Worm (Caenorhabditis elegans) whole organism, L4 larva: Measurements from ENCODE around the gene C05C10.7.

Source experiments
- D1046.2 ChIP-seq: fragments of 200-800 bp; sonication (Bioruptor generic); IDR thresholded peaks from 2 replicates; pipeline ENCODE4 v1.3.6; 2022; ENCODE audit warnings: missing genetic modification characterization, missing compliant biosample characterization
- T26A8.4 ChIP-seq: fragments of 200-800 bp; sonication (Bioruptor generic); IDR thresholded peaks from 2 replicates; pipeline ENCODE4 v1.3.6; 2022; ENCODE audit warnings: missing genetic modification characterization, missing compliant biosample characterization
- Y105C5A.15 ChIP-seq: fragments of 200-800 bp; sonication (Bioruptor generic); IDR thresholded peaks from 2 replicates; pipeline ENCODE4 v1.3.6; 2022; ENCODE audit warnings: missing genetic modification characterization, missing compliant biosample characterization
- ZK337.2 ChIP-seq: fragments of 200-800 bp; sonication (Bioruptor generic); IDR thresholded peaks from 2 replicates; pipeline ENCODE4 v1.3.6; 2022; ENCODE audit warnings: missing genetic modification reagents, missing genetic modification characterization, missing compliant biosample characterization
- ZK546.5 ChIP-seq, 2 experiments: sonication (generic microtip); optimal IDR thresholded peaks; 2 replicates each; lab custom pipeline; 2017; ENCODE audit warnings: missing biosample characterization in 2 of 2, missing genetic modification characterization in 2 of 2
- arid-1 ChIP-seq: fragments of 200-800 bp; sonication (Bioruptor generic); conservative IDR thresholded peaks from 2 replicates; pipeline ENCODE4 v1.3.6; 2022; ENCODE audit warnings: missing genetic modification reagents, missing genetic modification characterization, missing compliant biosample characterization
- attf-4 ChIP-seq: sonication (generic microtip); optimal IDR thresholded peaks from 3 replicates; lab custom pipeline; 2017; ENCODE audit warnings: missing biosample characterization, missing genetic modification characterization
- ceh-20 ChIP-seq: fragments of 200-800 bp; sonication (Bioruptor generic); IDR thresholded peaks from 2 replicates; pipeline ENCODE4 v1.3.6; 2022; ENCODE audit warnings: missing genetic modification reagents, missing genetic modification characterization, missing compliant biosample characterization
- ceh-28 ChIP-seq: fragments of 150-350 bp; optimal IDR thresholded peaks from 2 replicates; lab custom pipeline; 2014; ENCODE audit warnings: missing biosample characterization, missing genetic modification reagents, missing genetic modification characterization
- daf-16 ChIP-seq, 3 experiments: sonication (generic microtip); optimal IDR thresholded peaks; 2 replicates each; lab custom pipeline; 2016 to 2017; ENCODE audit warnings: missing genetic modification characterization in 3 of 3, missing genetic modification reagents in 3 of 3, mild to moderate bottlenecking in 2 of 3, missing compliant biosample characterization in 2 of 3, missing biosample characterization in 1 of 3, moderate library complexity in 1 of 3
- daf-19 ChIP-seq: fragments of 200-800 bp; sonication (Bioruptor generic); conservative IDR thresholded peaks from 2 replicates; pipeline ENCODE4 v1.3.6; 2022; ENCODE audit warnings: missing genetic modification characterization, missing compliant biosample characterization
- daf-8 ChIP-seq: fragments of 200-800 bp; sonication (Bioruptor generic); IDR thresholded peaks from 2 replicates; pipeline ENCODE4 v1.3.6; 2022; ENCODE audit warnings: missing genetic modification characterization, missing compliant biosample characterization
- dmd-6 ChIP-seq: fragments of 200-800 bp; sonication (Bioruptor generic); IDR thresholded peaks from 2 replicates; pipeline ENCODE4 v1.3.6; 2022; ENCODE audit warnings: missing genetic modification reagents, missing genetic modification characterization, missing compliant biosample characterization
- dpl-1 ChIP-seq: fragments of 150-350 bp; optimal IDR thresholded peaks from 2 replicates; lab custom pipeline; 2014; ENCODE audit warnings: missing biosample characterization, missing genetic modification reagents, missing genetic modification characterization
- dve-1 ChIP-seq: sonication (generic microtip); optimal IDR thresholded peaks from 2 replicates; lab custom pipeline; 2017; ENCODE audit warnings: antibody characterized with exemption, mild to moderate bottlenecking, missing genetic modification characterization, missing compliant biosample characterization; ENCODE audit not compliant: insufficient read depth
- fkh-10 ChIP-seq: fragments of 150-350 bp; optimal IDR thresholded peaks from 2 replicates; lab custom pipeline; 2014; ENCODE audit warnings: missing biosample characterization, missing genetic modification reagents, missing genetic modification characterization
- hlh-11 ChIP-seq: fragments of 200-800 bp; sonication (Bioruptor generic); optimal IDR thresholded peaks from 2 replicates; lab custom pipeline; 2018; ENCODE audit warnings: mild to moderate bottlenecking, missing genetic modification characterization, missing compliant biosample characterization
- hlh-30 ChIP-seq: sonication (generic microtip); optimal IDR thresholded peaks from 2 replicates; lab custom pipeline; 2017; ENCODE audit warnings: antibody characterized with exemption, mild to moderate bottlenecking, missing genetic modification characterization, missing compliant biosample characterization; ENCODE audit not compliant: insufficient read depth
- lim-7 ChIP-seq: fragments of 200-800 bp; sonication (Bioruptor generic); IDR thresholded peaks from 2 replicates; pipeline ENCODE4 v1.3.6; 2022; ENCODE audit warnings: missing genetic modification characterization, missing compliant biosample characterization
- lin-1 ChIP-seq: fragments of 200-800 bp; sonication (Bioruptor generic); IDR thresholded peaks from 2 replicates; pipeline ENCODE4 v1.3.6; 2022; ENCODE audit warnings: missing genetic modification reagents, missing genetic modification characterization, missing compliant biosample characterization
- lin-15B ChIP-seq: fragments of 150-350 bp; sonication (generic microtip); optimal IDR thresholded peaks from 3 replicates; lab custom pipeline; 2014; ENCODE audit warnings: missing biosample characterization, missing genetic modification characterization
- lsy-2 ChIP-seq, 2 experiments: fragments of 150-350 bp in 1 of 2; sonication (generic microtip) in 1 of 2; optimal IDR thresholded peaks; 2 replicates each; lab custom pipeline; 2014 to 2017; ENCODE audit warnings: missing biosample characterization in 2 of 2, missing genetic modification characterization in 2 of 2
- madf-5 ChIP-seq, 2 experiments: fragments of 200-800 bp; sonication (Bioruptor generic); IDR thresholded peaks; 2 replicates each; pipeline ENCODE4 v1.3.6; 2022; ENCODE audit warnings: missing compliant biosample characterization in 2 of 2, missing genetic modification characterization in 2 of 2
- madf-9 ChIP-seq: fragments of 200-800 bp; sonication (Bioruptor generic); conservative IDR thresholded peaks from 2 replicates; pipeline ENCODE4 v1.3.6; 2022; ENCODE audit warnings: missing genetic modification reagents, missing genetic modification characterization, missing compliant biosample characterization
- mdl-1 ChIP-seq, 2 experiments: fragments of 150-350 bp in 1 of 2; sonication (generic microtip) in 1 of 2; optimal IDR thresholded peaks; 2 replicates each; lab custom pipeline; 2014 to 2017; ENCODE audit warnings: missing biosample characterization in 2 of 2, missing genetic modification characterization in 2 of 2
- mdt-29 ChIP-seq: fragments of 200-800 bp; sonication (Bioruptor generic); IDR thresholded peaks from 2 replicates; pipeline ENCODE4 v1.3.6; 2022; ENCODE audit warnings: missing genetic modification reagents, missing genetic modification characterization, missing compliant biosample characterization
- mes-2 ChIP-seq: sonication (generic microtip); optimal IDR thresholded peaks from 2 replicates; lab custom pipeline; 2016; ENCODE audit warnings: missing genotype, mild to moderate bottlenecking, missing genetic modification characterization, missing compliant biosample characterization; ENCODE audit not compliant: poor library complexity, severe bottlenecking
- mxl-3 ChIP-seq: fragments of 200-800 bp; sonication (Bioruptor generic); optimal IDR thresholded peaks from 2 replicates; lab custom pipeline; 2018; ENCODE audit warnings: mild to moderate bottlenecking, missing genetic modification characterization, missing compliant biosample characterization
- nhr-111 ChIP-seq: fragments of 200-800 bp; sonication (Bioruptor generic); optimal IDR thresholded peaks from 2 replicates; lab custom pipeline; 2018; ENCODE audit warnings: mild to moderate bottlenecking, missing genetic modification characterization, missing compliant biosample characterization
- nhr-25 ChIP-seq: sonication (generic microtip); optimal IDR thresholded peaks from 2 replicates; lab custom pipeline; 2017; ENCODE audit warnings: missing genetic modification characterization, mild to moderate bottlenecking, missing compliant biosample characterization, antibody characterized with exemption, moderate library complexity, borderline replicate concordance; ENCODE audit not compliant: insufficient read depth
- nhr-28 ChIP-seq: fragments of 150-350 bp; optimal IDR thresholded peaks from 2 replicates; lab custom pipeline; 2014; ENCODE audit warnings: missing biosample characterization, missing genetic modification characterization
- nhr-41 ChIP-seq: fragments of 200-800 bp; sonication (Bioruptor generic); IDR thresholded peaks from 2 replicates; pipeline ENCODE4 v1.3.6; 2022; ENCODE audit warnings: missing genetic modification reagents, missing genetic modification characterization, missing compliant biosample characterization
- nhr-48 ChIP-seq: sonication (generic microtip); optimal IDR thresholded peaks from 2 replicates; lab custom pipeline; 2016; ENCODE audit warnings: mild to moderate bottlenecking, missing genetic modification characterization, missing compliant biosample characterization
- pha-4 ChIP-seq, 2 experiments: fragments of 150-350 bp in 1 of 2; fragments of 200-800 bp in 1 of 2; sonication (Bioruptor generic) in 1 of 2; IDR thresholded peaks in 1 of 2; optimal IDR thresholded peaks in 1 of 2; 2 replicates each; pipeline versions ENCODE4 v1.3.6 to Lab custom; 2014 to 2022; ENCODE audit warnings: missing genetic modification characterization in 2 of 2, missing genetic modification reagents in 2 of 2, missing biosample characterization in 1 of 2, missing compliant biosample characterization in 1 of 2
- php-3 ChIP-seq: fragments of 200-800 bp; sonication (Bioruptor generic); IDR thresholded peaks from 2 replicates; pipeline ENCODE4 v1.3.6; 2022; ENCODE audit warnings: missing genetic modification reagents, missing genetic modification characterization, missing compliant biosample characterization
- pqm-1 ChIP-seq: sonication (generic microtip); optimal IDR thresholded peaks from 2 replicates; lab custom pipeline; 2017; ENCODE audit warnings: missing biosample characterization, missing genetic modification characterization
- snpc-1.2 ChIP-seq: fragments of 200-800 bp; sonication (Bioruptor generic); IDR thresholded peaks from 2 replicates; pipeline ENCODE4 v1.3.6; 2022; ENCODE audit warnings: missing genetic modification reagents, missing genetic modification characterization, missing compliant biosample characterization
- spr-3 ChIP-seq: fragments of 200-800 bp; sonication (Bioruptor generic); optimal IDR thresholded peaks from 2 replicates; lab custom pipeline; 2018; ENCODE audit warnings: mild to moderate bottlenecking, missing genetic modification characterization, missing compliant biosample characterization
- tra-1 ChIP-seq: fragments of 200-800 bp; sonication (Bioruptor generic); IDR thresholded peaks from 2 replicates; pipeline ENCODE4 v1.3.6; 2022; ENCODE audit warnings: missing genetic modification reagents, missing genetic modification characterization, missing compliant biosample characterization
- unc-130 ChIP-seq: sonication (generic microtip); optimal IDR thresholded peaks from 2 replicates; lab custom pipeline; 2016; ENCODE audit warnings: missing genetic modification reagents, missing genetic modification characterization, missing compliant biosample characterization
- unc-62 ChIP-seq, 3 experiments: fragments of 150-350 bp in 1 of 3; sonication (generic microtip); optimal IDR thresholded peaks in 2 of 3; peaks in 1 of 3; 1 replicate in 1 of 3; 2 replicates in 2 of 3; lab custom pipeline; 2014 to 2017; ENCODE audit warnings: missing biosample characterization in 3 of 3, missing genetic modification characterization in 3 of 3, missing genetic modification reagents in 3 of 3, missing genotype in 1 of 3
- zip-2 ChIP-seq: fragments of 150-350 bp; optimal IDR thresholded peaks from 2 replicates; lab custom pipeline; 2014; ENCODE audit warnings: missing biosample characterization, missing genetic modification characterization
- ztf-11 ChIP-seq: fragments of 150-350 bp; optimal IDR thresholded peaks from 2 replicates; lab custom pipeline; 2014; ENCODE audit warnings: missing biosample characterization, missing genetic modification characterization

C05C10.7 gene

DNA sequence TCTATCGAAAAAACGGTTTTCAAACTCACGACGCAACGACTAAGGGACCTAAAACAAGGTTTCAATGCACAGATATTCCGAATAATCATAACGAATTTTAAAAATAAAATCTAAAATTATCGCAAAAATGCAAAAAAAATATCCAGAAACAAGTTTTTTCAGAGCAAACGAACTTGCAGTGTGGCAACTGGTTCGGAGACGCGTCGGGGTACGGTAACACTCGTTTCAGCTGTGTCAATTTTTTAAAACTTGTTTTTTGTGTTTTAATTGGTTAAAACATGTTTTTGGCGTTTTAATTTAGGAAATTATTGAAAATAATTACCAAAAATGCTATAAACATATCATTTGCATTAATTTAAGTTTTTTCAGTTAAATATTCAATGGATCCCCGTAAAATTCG lies 46.4 kb downstream of the C05C10.7 start, which contains the start of gene C08H9.16 (continued):
- TF ChIP-seq tra-1 (GFP tag; lab: Robert Waterston, UW) (no peak), pqm-1 (tag; lab: Kevin White, UChicago) (no peak)

DNA sequence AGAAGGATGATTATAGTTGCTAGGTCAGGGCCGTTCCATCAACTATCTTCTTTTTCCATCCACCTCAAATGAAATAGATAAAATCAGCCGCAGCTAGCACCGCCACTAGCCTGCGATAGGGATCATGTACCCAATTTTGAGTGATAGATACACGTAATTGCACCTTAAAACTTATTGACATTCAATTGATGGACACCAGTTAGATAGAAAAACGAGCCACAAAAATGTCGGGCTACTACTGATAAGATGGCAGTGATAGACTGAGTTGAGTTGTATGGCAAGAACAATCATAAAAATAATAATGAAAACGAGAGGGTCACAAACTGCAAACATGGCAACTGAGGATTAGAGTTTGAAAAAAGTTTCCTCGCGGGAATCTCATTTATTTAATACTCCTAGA lies 46.9 kb downstream of the C05C10.7 start:
- TF ChIP-seq pha-4 (GFP tag; IDR thresholded peaks at IDR 0.05; lab: Robert Waterston, UW) (no peak), pha-4 (tag; optimal IDR thresholded peaks at IDR 0.05; lab: Kevin White, UChicago) (no peak), madf-5 (GFP tag; IDR thresholded peaks at IDR 0.05; lab: Robert Waterston, UW) (no peak), nhr-28 (tag; lab: Kevin White, UChicago) (peak; percentile 62), D1046.2 (GFP tag; lab: Robert Waterston, UW) (no peak), tra-1 (GFP tag; lab: Robert Waterston, UW) (peak; percentile 79), lim-7 (GFP tag; lab: Robert Waterston, UW) (no peak), mes-2 (tag; lab: Kevin White, UChicago) (peak; percentile 28), daf-16 (GFP tag; optimal IDR thresholded peaks at IDR 0.05; lab: Kevin White, UChicago) (no peak), daf-16 (tag; optimal IDR thresholded peaks at IDR 0.05; lab: Kevin White, UChicago) (peak; percentile 53), ZK546.5 (tag; optimal IDR thresholded peaks at IDR 0.05; lab: Kevin White, UChicago) (no peak), lin-1 (GFP tag; lab: Robert Waterston, UW) (0 out of 2 replicates have a peak, but pooled peaks have one; percentile 41), dmd-6 (GFP tag; lab: Robert Waterston, UW) (peak; percentile 94), snpc-1.2 (GFP tag; lab: Robert Waterston, UW) (no peak), hlh-11 (tag; lab: Kevin White, UChicago) (peak; percentile 64), spr-3 (GFP tag; lab: Kevin White, UChicago) (no peak), dve-1 (tag; lab: Kevin White, UChicago) (peak; percentile 66), pqm-1 (tag; lab: Kevin White, UChicago) (peak; percentile 72), ZK337.2 (GFP tag; lab: Robert Waterston, UW) (no peak), madf-9 (GFP tag; lab: Robert Waterston, UW) (no peak), attf-4 (tag; lab: Kevin White, UChicago) (no peak), nhr-111 (GFP tag; lab: Kevin White, UChicago) (no peak), nhr-41 (GFP tag; lab: Robert Waterston, UW) (peak; percentile 60; the same call in 1 of the 2 replicates), ceh-20 (GFP tag; lab: Robert Waterston, UW) (0 out of 2 replicates have a peak, but pooled peaks have one; percentile 11), daf-8 (GFP tag; lab: Robert Waterston, UW) (no peak), zip-2 (tag; lab: Kevin White, UChicago) (no peak), nhr-48 (tag; lab: Kevin White, UChicago) (peak; percentile 69), ztf-11 (no peak), php-3 (GFP tag; lab: Robert Waterston, UW) (peak; percentile 86), hlh-30 (tag; lab: Kevin White, UChicago) (no peak), daf-19 (GFP tag; lab: Robert Waterston, UW) (no peak), lsy-2 (tag; optimal IDR thresholded peaks at IDR 0.05; lab: Kevin White, UChicago) (peak in 1 of 2 experiments; percentile 5), unc-130 (GFP tag; lab: Kevin White, UChicago) (no peak)

DNA sequence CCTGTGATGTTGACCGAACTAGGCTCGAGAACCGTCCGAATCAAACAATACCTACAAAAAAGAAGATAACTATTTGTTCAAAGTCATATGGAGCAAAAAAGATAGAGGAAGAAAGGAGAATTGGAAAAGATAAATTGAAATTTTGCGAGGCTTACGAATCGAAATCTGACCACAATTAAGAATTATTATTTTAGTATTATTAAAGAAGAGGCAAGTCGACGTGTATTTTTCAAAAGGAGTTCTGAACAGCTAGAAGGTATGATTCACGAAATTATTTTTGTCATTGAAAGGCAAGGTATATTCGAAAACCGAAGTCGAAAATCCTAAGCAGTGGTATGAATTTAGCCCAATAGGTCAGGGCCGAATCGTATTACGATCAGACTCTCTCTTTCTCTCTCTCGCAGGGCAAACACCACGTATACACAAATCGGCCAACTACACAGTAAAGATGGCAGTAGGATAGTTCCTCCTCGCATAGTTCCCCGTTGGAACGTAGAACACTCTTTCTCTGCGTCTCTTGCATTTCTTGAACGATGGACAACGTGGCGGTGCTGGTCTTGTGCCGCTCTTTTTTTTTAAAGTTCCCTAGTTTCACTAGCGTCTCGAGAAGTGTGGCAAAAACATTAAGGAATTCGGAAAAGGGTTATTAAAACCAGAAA lies 47.6 kb downstream of the C05C10.7 start, which contains the start of gene vgln-1:
Gene vgln-1 (minus strand): TSS at position 51 of the 659 bp plus-strand sequence.
- TF ChIP-seq nhr-25 (tag; lab: Kevin White, UChicago) (peak; percentile 55), mxl-3 (peak; percentile 61), ceh-20 (GFP tag; lab: Robert Waterston, UW) (no peak), dpl-1 (GFP tag; lab: Kevin White, UChicago) (peak; percentile 16), mdl-1 (tag; optimal IDR thresholded peaks at IDR 0.05; lab: Kevin White, UChicago) (peak in 1 of 2 experiments; percentile 35), lin-15B (tag; lab: Kevin White, UChicago) (no peak), ceh-28 (tag; lab: Kevin White, UChicago) (no peak), fkh-10 (GFP tag; lab: Kevin White, UChicago) (no peak), mdt-29 (GFP tag; lab: Robert Waterston, UW) (no peak), arid-1 (no peak), D1046.2 (GFP tag; lab: Robert Waterston, UW) (no peak), T26A8.4 (GFP tag; lab: Robert Waterston, UW) (no peak), Y105C5A.15 (GFP tag; lab: Robert Waterston, UW) (0 out of 2 replicates have a peak, but pooled peaks have one; percentile 37), ZK337.2 (GFP tag; lab: Robert Waterston, UW) (0 out of 2 replicates have a peak, but pooled peaks have one; percentile 13), unc-62 (GFP tag; optimal IDR thresholded peaks at IDR 0.05 in 1 of 2; lab: Kevin White, UChicago) (peak in 1 of 2 experiments; percentile 60), unc-62 (tag; optimal IDR thresholded peaks at IDR 0.05; lab: Kevin White, UChicago) (no peak), lsy-2 (tag; optimal IDR thresholded peaks at IDR 0.05; lab: Kevin White, UChicago) (peak in 1 of 2 experiments; percentile 46), lin-1 (GFP tag; lab: Robert Waterston, UW) (no peak)
